Worm (Caenorhabditis elegans) whole organism, early embryonic: ENCODE results near the gene C47E12.13.
"Not testable (repeated sequence)": the region's sequence is repeated elsewhere in the genome, so short reads cannot be mapped to it uniquely, and the experiment has no call there.

Experiments used
- B0310.2 ChIP-seq: sonication (generic microtip); optimal IDR thresholded peaks from 2 replicates; lab custom pipeline; 2016; ENCODE audit warnings: mild to moderate bottlenecking, missing genetic modification characterization, missing compliant biosample characterization
- F13C5.2 ChIP-seq: sonication (generic microtip); optimal IDR thresholded peaks from 2 replicates; lab custom pipeline; 2017; ENCODE audit warnings: mild to moderate bottlenecking, missing genetic modification characterization, inconsistent platforms, missing compliant biosample characterization
- aly-1 ChIP-seq: sonication (generic microtip); optimal IDR thresholded peaks from 2 replicates; lab custom pipeline; 2016; ENCODE audit warnings: missing genetic modification characterization, missing compliant biosample characterization
- ama-1 ChIP-seq: fragments of 150-350 bp; optimal IDR thresholded peaks from 2 replicates; lab custom pipeline; 2014
- ceh-13 ChIP-seq: fragments of 200-800 bp; sonication (Bioruptor generic); optimal IDR thresholded peaks from 2 replicates; lab custom pipeline; 2018; ENCODE audit warnings: mild to moderate bottlenecking, missing genetic modification characterization, missing compliant biosample characterization
- ceh-36 ChIP-seq: sonication (generic microtip); optimal IDR thresholded peaks from 2 replicates; lab custom pipeline; 2016; ENCODE audit warnings: missing genetic modification characterization, inconsistent platforms, missing compliant biosample characterization
- ets-7 ChIP-seq: sonication (generic microtip); optimal IDR thresholded peaks from 2 replicates; lab custom pipeline; 2016; ENCODE audit warnings: missing genotype, missing genetic modification characterization, missing compliant biosample characterization
- flt-1 ChIP-seq: fragments of 200-800 bp; sonication (Bioruptor generic); IDR thresholded peaks from 2 replicates; pipeline ENCODE4 v1.3.6; 2022; ENCODE audit warnings: missing genetic modification characterization, missing compliant biosample characterization
- hmbx-1 ChIP-seq: sonication (generic microtip); optimal IDR thresholded peaks from 2 replicates; lab custom pipeline; 2016; ENCODE audit warnings: mild to moderate bottlenecking, missing genetic modification characterization, missing compliant biosample characterization
- hmg-4 ChIP-seq: fragments of 200-800 bp; sonication (Bioruptor generic); optimal IDR thresholded peaks from 2 replicates; lab custom pipeline; 2018; ENCODE audit warnings: mild to moderate bottlenecking, missing genetic modification characterization, missing compliant biosample characterization
- hnd-1 ChIP-seq: sonication (generic microtip); optimal IDR thresholded peaks from 2 replicates; lab custom pipeline; 2016; ENCODE audit warnings: missing genetic modification characterization, missing compliant biosample characterization
- pes-1 ChIP-seq: fragments of 200-800 bp; sonication (Bioruptor generic); IDR thresholded peaks from 2 replicates; pipeline ENCODE4 v1.3.6; 2022; ENCODE audit warnings: missing genetic modification reagents, missing genetic modification characterization, missing compliant biosample characterization
- scrt-1 ChIP-seq: fragments of 200-800 bp; sonication (Bioruptor generic); IDR thresholded peaks from 2 replicates; pipeline ENCODE4 v1.3.6; 2022; ENCODE audit warnings: missing genetic modification characterization, missing compliant biosample characterization
- sea-1 ChIP-seq: fragments of 200-800 bp; sonication (Bioruptor generic); conservative IDR thresholded peaks from 2 replicates; pipeline ENCODE4 v1.3.6; 2022; ENCODE audit warnings: missing genetic modification characterization, missing compliant biosample characterization
- tbx-11 ChIP-seq: fragments of 200-800 bp; sonication (Bioruptor generic); IDR thresholded peaks from 2 replicates; pipeline ENCODE4 v1.3.6; 2022; ENCODE audit warnings: missing genetic modification characterization, missing compliant biosample characterization
- tbx-37 ChIP-seq: fragments of 200-800 bp; sonication (Bioruptor generic); conservative IDR thresholded peaks from 2 replicates; pipeline ENCODE4 v1.3.6; 2022; ENCODE audit warnings: missing genetic modification reagents, missing genetic modification characterization, missing compliant biosample characterization
- tra-4 ChIP-seq: sonication (generic microtip); optimal IDR thresholded peaks from 2 replicates; lab custom pipeline; 2017; ENCODE audit warnings: missing genetic modification characterization, missing compliant biosample characterization

C47E12.13 gene

DNA sequence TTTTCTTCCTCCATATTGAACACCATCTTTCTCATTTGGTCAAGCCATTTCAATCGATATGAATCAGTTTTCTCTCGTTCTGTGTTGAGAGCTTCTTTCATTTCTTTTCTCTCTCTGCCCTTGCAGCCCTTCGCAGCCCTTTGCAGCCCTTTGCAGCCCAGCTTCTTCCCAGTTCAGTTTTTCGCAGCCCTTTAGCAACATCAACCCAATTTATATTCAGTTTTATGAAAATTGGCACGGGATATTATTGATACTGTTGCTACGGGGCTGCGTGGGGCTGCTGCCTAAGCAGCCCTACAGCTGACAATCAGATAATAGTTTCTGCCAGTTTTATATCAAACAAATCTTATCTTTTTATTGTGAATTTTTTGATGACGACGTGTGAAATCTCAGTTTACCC is 30.3 kb upstream of the C47E12.13 start, which contains the start of gene F44D12.10:
F44D12.10 (minus strand) TSS at position 101 of the 400 bp plus-strand sequence.
- no peak for TF ChIP-seq aly-1 (tag; lab: Kevin White, UChicago)
- no peak for TF ChIP-seq scrt-1
- no peak for TF ChIP-seq tra-4 (tag; lab: Kevin White, UChicago)
- no peak for TF ChIP-seq hmbx-1
- TF ChIP-seq ama-1 (lab: Kevin White, UChicago) = no peak
- no peak for TF ChIP-seq tbx-37 (GFP tag; lab: Robert Waterston, UW)
- no peak for TF ChIP-seq ceh-36
- no peak for TF ChIP-seq ceh-13 (GFP tag; lab: Kevin White, UChicago)
- TF ChIP-seq flt-1 (GFP tag; lab: Robert Waterston, UW) = no peak
- TF ChIP-seq hnd-1 (tag; lab: Kevin White, UChicago) = no peak
- TF ChIP-seq F13C5.2 = no peak
- no peak for TF ChIP-seq tbx-11 (GFP tag; lab: Robert Waterston, UW)
- no peak for TF ChIP-seq B0310.2 (tag; lab: Kevin White, UChicago)

DNA sequence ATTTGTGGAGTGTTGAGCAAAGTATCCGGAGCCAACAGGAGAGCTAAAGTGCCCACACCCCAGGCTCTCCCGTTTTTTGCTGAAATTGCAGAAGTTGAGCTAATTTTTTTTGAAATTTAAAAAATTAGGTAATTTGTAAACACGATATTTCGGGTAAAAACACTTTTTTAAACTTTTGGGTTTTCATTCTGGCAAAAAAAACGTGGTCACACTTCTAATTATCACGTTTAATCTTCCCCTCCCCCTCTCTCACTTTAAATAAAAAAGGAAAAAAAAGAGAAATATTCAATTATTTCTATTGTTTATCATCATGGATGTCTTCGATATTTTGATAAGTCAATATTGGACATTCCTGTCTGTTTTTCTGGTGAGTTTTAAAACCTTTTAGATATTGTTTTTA is 26.4 kb upstream of the C47E12.13 start, which contains the start of gene F44D12.6:
F44D12.6 (plus strand) TSS at position 301 of the 400 bp plus-strand sequence.
- TF ChIP-seq hmg-4 (GFP tag; lab: Kevin White, UChicago) = no peak
- TF ChIP-seq tbx-37 (GFP tag; lab: Robert Waterston, UW) = no peak
- no peak for TF ChIP-seq flt-1 (GFP tag; lab: Robert Waterston, UW)
- TF ChIP-seq tbx-11 (GFP tag; lab: Robert Waterston, UW) = no peak

- TF ChIP-seq hmbx-1; F13C5.2; B0310.2 (tag; lab: Kevin White, UChicago): not testable (repeated sequence)
Observed at ce11 chrIV:10028779-10029178, 22.1 kb upstream of the C47E12.13 start, which contains the start of the genes F44D12.16 and msd-2. F44D12.16 (plus strand) TSS chrIV:10029079. msd-2 (plus strand) TSS chrIV:10029083.

- TF ChIP-seq aly-1 (tag; lab: Kevin White, UChicago) (no peak), scrt-1 (no peak), hmg-4 (GFP tag; lab: Kevin White, UChicago) (no peak), ets-7 (tag; lab: Kevin White, UChicago) (no peak), tbx-11 (GFP tag; lab: Robert Waterston, UW) (no peak), pes-1 (GFP tag; lab: Robert Waterston, UW) (no peak), hnd-1 (tag; lab: Kevin White, UChicago) (no peak), ceh-36 (no peak)
Observed at ce11 chrIV:10027566-10027965, 20.9 kb upstream of the C47E12.13 start, which contains the start of gene gipc-2. gipc-2 (minus strand) TSS chrIV:10027666.

DNA sequence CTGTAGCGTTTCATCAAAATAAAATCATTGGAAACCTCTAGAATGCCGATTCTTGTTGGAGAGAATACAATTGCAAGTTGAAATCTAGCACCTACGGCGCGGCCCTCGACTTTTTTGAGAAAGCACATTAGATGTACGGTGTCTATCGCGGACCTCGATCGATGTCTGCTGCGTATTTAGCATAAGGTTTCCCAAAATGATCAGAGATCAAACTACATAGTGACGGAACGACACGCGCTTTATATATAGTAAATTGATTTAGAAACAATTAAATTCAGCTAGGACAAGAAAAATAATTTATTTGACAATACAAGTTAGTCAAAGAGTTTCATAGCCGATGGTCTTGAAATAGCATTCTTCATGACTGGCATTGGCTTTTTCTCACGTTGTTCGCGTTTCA is 19.4 kb upstream of the C47E12.13 start:
- TF ChIP-seq B0310.2 (tag; lab: Kevin White, UChicago) = no peak
- TF ChIP-seq hmg-4 (GFP tag; lab: Kevin White, UChicago) = no peak
- TF ChIP-seq hmbx-1 = no peak
- no peak for TF ChIP-seq ceh-36
- TF ChIP-seq ama-1 (lab: Kevin White, UChicago) = no peak
- TF ChIP-seq pes-1 (GFP tag; lab: Robert Waterston, UW) = no peak
- TF ChIP-seq scrt-1 = no peak

- TF ChIP-seq tra-4 (tag; lab: Kevin White, UChicago) (no peak), hmg-4 (GFP tag; lab: Kevin White, UChicago) (no peak), ama-1 (lab: Kevin White, UChicago) (no peak), sea-1 (GFP tag; lab: Robert Waterston, UW) (no peak), tbx-37 (GFP tag; lab: Robert Waterston, UW) (no peak), hmbx-1 (no peak), B0310.2 (tag; lab: Kevin White, UChicago) (no peak), ceh-13 (GFP tag; lab: Kevin White, UChicago) (no peak), hnd-1 (tag; lab: Kevin White, UChicago) (no peak), pes-1 (GFP tag; lab: Robert Waterston, UW) (no peak), ets-7 (tag; lab: Kevin White, UChicago) (no peak), F13C5.2 (no peak), flt-1 (GFP tag; lab: Robert Waterston, UW) (no peak), scrt-1 (no peak), ceh-36 (no peak), aly-1 (tag; lab: Kevin White, UChicago) (no peak), tbx-11 (GFP tag; lab: Robert Waterston, UW) (no peak)
Observed at ce11 chrIV:10022991-10023390, 16.3 kb upstream of the C47E12.13 start, which contains the start of gene F44D12.8. F44D12.8 (plus strand) TSS chrIV:10023291.

ce11 chrIV:10021283-10021682 is 14.6 kb upstream of the C47E12.13 start, which contains the start of gene F44D12.19:
F44D12.19 (plus strand) TSS chrIV:10021583.
- TF ChIP-seq ets-7 (tag; lab: Kevin White, UChicago) (no peak), hmg-4 (GFP tag; lab: Kevin White, UChicago) (no peak), tbx-11 (GFP tag; lab: Robert Waterston, UW) (no peak), ama-1 (lab: Kevin White, UChicago) (no peak), F13C5.2 (no peak), ceh-13 (GFP tag; lab: Kevin White, UChicago) (no peak), hmbx-1 (no peak), tbx-37 (GFP tag; lab: Robert Waterston, UW) (no peak), flt-1 (GFP tag; lab: Robert Waterston, UW) (no peak), scrt-1 (no peak), sea-1 (GFP tag; lab: Robert Waterston, UW) (no peak), aly-1 (tag; lab: Kevin White, UChicago) (no peak), B0310.2 (tag; lab: Kevin White, UChicago) (no peak)

- no peak for TF ChIP-seq sea-1 (GFP tag; lab: Robert Waterston, UW)
- TF ChIP-seq scrt-1 = no peak
- TF ChIP-seq hmg-4 (GFP tag; lab: Kevin White, UChicago) = no peak
- no peak for TF ChIP-seq hmbx-1
- TF ChIP-seq ceh-13 (GFP tag; lab: Kevin White, UChicago) = no peak
- no peak for TF ChIP-seq flt-1 (GFP tag; lab: Robert Waterston, UW)
- TF ChIP-seq hnd-1 (tag; lab: Kevin White, UChicago) = no peak
- no peak for TF ChIP-seq ets-7 (tag; lab: Kevin White, UChicago)
Observed at ce11 chrIV:10017633-10018032, 10.9 kb upstream of the C47E12.13 start, which contains the start of gene F44D12.2. F44D12.2 (minus strand) TSS chrIV:10017733.
